Fruit fly (Drosophila melanogaster): ENCODE data around the gene CG45122.

DNA sequence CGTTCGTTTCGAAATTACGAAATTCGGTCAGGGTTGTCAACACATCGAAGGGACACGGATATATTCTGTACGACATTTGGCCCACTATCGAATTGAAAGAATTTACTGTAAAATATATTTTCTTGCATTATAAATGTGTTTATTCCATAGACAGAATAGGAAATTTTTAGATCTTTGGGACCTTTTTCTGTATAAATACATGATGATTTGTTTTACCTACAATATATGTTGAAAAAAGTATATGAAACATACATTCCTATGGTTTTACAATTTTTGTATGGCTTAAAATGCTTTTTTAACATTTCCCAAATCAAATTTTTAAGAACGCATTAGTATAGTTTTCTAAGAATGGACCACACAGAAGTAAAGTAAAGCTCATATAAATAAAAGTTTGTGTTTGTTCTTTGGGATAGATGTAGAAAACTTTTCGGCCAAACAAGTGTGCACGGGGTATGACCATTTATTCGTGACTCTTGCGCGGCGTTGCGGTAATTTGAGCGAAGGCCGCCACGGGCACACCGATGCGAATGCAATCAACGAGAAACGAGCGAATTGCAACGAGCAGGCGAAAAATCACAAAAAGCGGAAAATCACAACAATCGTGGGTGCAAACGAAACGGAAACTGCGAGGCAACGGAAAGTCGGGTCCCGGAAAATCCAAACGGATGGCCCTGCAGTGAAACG lies 46.3 kb upstream of the CG45122 start, which contains the start of the genes CG17327, CG44194 and CG7518:
- no peak for TF ChIP-seq CG13296 (GFP tag; optimal IDR thresholded peaks at IDR 0.05)
- no peak for TF ChIP-seq MTF-1 (GFP tag; optimal IDR thresholded peaks at IDR 0.05; ENCODE audit: borderline replicate concordance)
- TF ChIP-seq Max (GFP tag; optimal IDR thresholded peaks at IDR 0.05) = no peak
- TF ChIP-seq run (tag; optimal IDR thresholded peaks at IDR 0.05) = no peak
- TF ChIP-seq Usf (GFP tag; optimal IDR thresholded peaks at IDR 0.05) = no peak
- TF ChIP-seq dysf (GFP tag; IDR thresholded peaks at IDR 0.05) = no peak
- TF ChIP-seq sug (tag; optimal IDR thresholded peaks at IDR 0.05) = no peak
